Worm (Caenorhabditis elegans) whole organism, young adult: ENCODE results near the gene T12A2.3.

Source experiments
- D2030.7 ChIP-seq: fragments of 200-800 bp; sonication (Bioruptor generic); IDR thresholded peaks from 2 replicates; pipeline ENCODE4 v1.3.6; 2022; ENCODE audit warnings: missing genetic modification reagents, missing genetic modification characterization, missing compliant biosample characterization
- F49E8.2 ChIP-seq: sonication (generic microtip); optimal IDR thresholded peaks from 3 replicates; lab custom pipeline; 2017; ENCODE audit warnings: missing genetic modification characterization, mild to moderate bottlenecking, missing compliant biosample characterization, antibody characterized with exemption, moderate library complexity; ENCODE audit not compliant: insufficient read depth
- F55B11.4 ChIP-seq: sonication (generic microtip); optimal IDR thresholded peaks from 2 replicates; lab custom pipeline; 2016; ENCODE audit warnings: missing compliant biosample characterization, missing genetic modification characterization, borderline replicate concordance; ENCODE audit not compliant: insufficient read depth
- T07F8.4 ChIP-seq: sonication (generic microtip); optimal IDR thresholded peaks from 2 replicates; lab custom pipeline; 2016; ENCODE audit warnings: mild to moderate bottlenecking, missing genetic modification characterization, moderate library complexity, missing compliant biosample characterization
- T26A5.8 ChIP-seq: sonication (generic microtip); optimal IDR thresholded peaks from 2 replicates; lab custom pipeline; 2016; ENCODE audit warnings: missing genetic modification characterization, missing compliant biosample characterization
- Y56A3A.18 ChIP-seq: fragments of 200-800 bp; sonication (Bioruptor generic); IDR thresholded peaks from 2 replicates; pipeline ENCODE4 v1.3.6; 2022; ENCODE audit warnings: missing genetic modification reagents, missing genetic modification characterization, missing compliant biosample characterization
- ama-1 ChIP-seq, 3 experiments: fragments of 150-350 bp in 1 of 3; sonication (generic microtip) in 2 of 3; optimal IDR thresholded peaks; 2 replicates each; lab custom pipeline; 2014 to 2018; ENCODE audit warnings: missing biosample characterization in 2 of 3, missing genetic modification characterization in 2 of 3, missing genetic modification reagents in 2 of 3
- aptf-2 ChIP-seq: fragments of 200-800 bp; sonication (Bioruptor generic); conservative IDR thresholded peaks from 2 replicates; pipeline ENCODE4 v1.3.6; 2022; ENCODE audit warnings: missing genetic modification reagents, missing genetic modification characterization, missing compliant biosample characterization
- attf-5 ChIP-seq: fragments of 200-800 bp; sonication (Bioruptor generic); optimal IDR thresholded peaks from 2 replicates; lab custom pipeline; 2018; ENCODE audit warnings: mild to moderate bottlenecking, missing genetic modification characterization, missing compliant biosample characterization
- ceh-58 ChIP-seq: fragments of 200-800 bp; sonication (Bioruptor generic); IDR thresholded peaks from 2 replicates; pipeline ENCODE4 v1.3.6; 2022; ENCODE audit warnings: missing genetic modification characterization, missing compliant biosample characterization
- ceh-91 ChIP-seq: fragments of 200-800 bp; sonication (Bioruptor generic); IDR thresholded peaks from 2 replicates; pipeline ENCODE4 v1.3.6; 2022; ENCODE audit warnings: missing genetic modification reagents, missing genetic modification characterization, missing compliant biosample characterization
- egrh-3 ChIP-seq: fragments of 200-800 bp; sonication (Bioruptor generic); IDR thresholded peaks from 2 replicates; pipeline ENCODE4 v1.3.6; 2022; ENCODE audit warnings: missing genetic modification reagents, missing genetic modification characterization, missing compliant biosample characterization
- fkh-3 ChIP-seq: sonication (generic microtip); optimal IDR thresholded peaks from 2 replicates; lab custom pipeline; 2016; ENCODE audit warnings: mild to moderate bottlenecking, missing genetic modification characterization, missing compliant biosample characterization
- gei-17 ChIP-seq: fragments of 200-800 bp; sonication (Bioruptor generic); optimal IDR thresholded peaks from 2 replicates; lab custom pipeline; 2018; ENCODE audit warnings: mild to moderate bottlenecking, missing genetic modification characterization, missing compliant biosample characterization
- hlh-12 ChIP-seq: sonication (generic microtip); optimal IDR thresholded peaks from 2 replicates; lab custom pipeline; 2016; ENCODE audit warnings: missing genetic modification characterization, missing compliant biosample characterization
- hlh-26 ChIP-seq: fragments of 200-800 bp; sonication (Bioruptor generic); conservative IDR thresholded peaks from 2 replicates; pipeline ENCODE4 v1.3.6; 2022; ENCODE audit warnings: missing genetic modification reagents, missing genetic modification characterization, missing compliant biosample characterization
- hmg-1.2 ChIP-seq: fragments of 200-800 bp; sonication (Bioruptor generic); IDR thresholded peaks from 2 replicates; pipeline ENCODE4 v1.3.6; 2022; ENCODE audit warnings: missing genetic modification reagents, missing genetic modification characterization, missing compliant biosample characterization
- lag-1 ChIP-seq: fragments of 200-800 bp; sonication (Bioruptor generic); IDR thresholded peaks from 2 replicates; pipeline ENCODE4 v1.3.6; 2022; ENCODE audit warnings: missing genetic modification reagents, missing genetic modification characterization, missing compliant biosample characterization
- lin-40 ChIP-seq: sonication (generic microtip); optimal IDR thresholded peaks from 2 replicates; lab custom pipeline; 2016; ENCODE audit warnings: missing genetic modification characterization, mild to moderate bottlenecking, missing compliant biosample characterization, missing genotype, missing genetic modification reagents
- lin-54 ChIP-seq: fragments of 200-800 bp; sonication (Bioruptor generic); optimal IDR thresholded peaks from 2 replicates; lab custom pipeline; 2018; ENCODE audit warnings: mild to moderate bottlenecking, missing genetic modification characterization, missing compliant biosample characterization
- lsy-27 ChIP-seq: sonication (generic microtip); optimal IDR thresholded peaks from 2 replicates; lab custom pipeline; 2017; ENCODE audit warnings: missing genetic modification characterization, mild to moderate bottlenecking, missing compliant biosample characterization, antibody characterized with exemption, missing genotype, borderline replicate concordance; ENCODE audit not compliant: insufficient read depth
- madf-3 ChIP-seq: fragments of 200-800 bp; sonication (Bioruptor generic); IDR thresholded peaks from 2 replicates; pipeline ENCODE4 v1.3.6; 2022; ENCODE audit warnings: missing genetic modification reagents, missing genetic modification characterization, missing compliant biosample characterization
- madf-6 ChIP-seq: fragments of 200-800 bp; sonication (Bioruptor generic); IDR thresholded peaks from 2 replicates; pipeline ENCODE4 v1.3.6; 2022; ENCODE audit warnings: missing genetic modification reagents, missing genetic modification characterization, missing compliant biosample characterization
- nfya-1 ChIP-seq: sonication (generic microtip); optimal IDR thresholded peaks from 2 replicates; lab custom pipeline; 2017; ENCODE audit warnings: antibody characterized with exemption, missing compliant biosample characterization, missing genetic modification characterization, borderline replicate concordance; ENCODE audit not compliant: insufficient read depth
- nfya-2 ChIP-seq: fragments of 200-800 bp; sonication (Bioruptor generic); IDR thresholded peaks from 2 replicates; pipeline ENCODE4 v1.3.6; 2022; ENCODE audit warnings: missing genetic modification reagents, missing genetic modification characterization, missing compliant biosample characterization
- nhr-120 ChIP-seq: fragments of 200-800 bp; sonication (Bioruptor generic); IDR thresholded peaks from 2 replicates; pipeline ENCODE4 v1.3.6; 2022; ENCODE audit warnings: missing genetic modification characterization, missing compliant biosample characterization
- rec-8 ChIP-seq, 2 experiments: sonication (generic microtip); optimal IDR thresholded peaks; 2 replicates each; lab custom pipeline; 2016; ENCODE audit warnings: mild to moderate bottlenecking in 2 of 2, missing genetic modification characterization in 2 of 2, missing genetic modification reagents in 2 of 2, missing genotype in 2 of 2, missing biosample characterization in 1 of 2, missing compliant biosample characterization in 1 of 2, moderate library complexity in 1 of 2
- repo-1 ChIP-seq: sonication (generic microtip); optimal IDR thresholded peaks from 2 replicates; lab custom pipeline; 2017; ENCODE audit warnings: mild to moderate bottlenecking, missing genetic modification characterization, missing compliant biosample characterization
- sdz-38 ChIP-seq: sonication (generic microtip); optimal IDR thresholded peaks from 2 replicates; lab custom pipeline; 2016; ENCODE audit warnings: missing genotype, missing genetic modification characterization, missing compliant biosample characterization
- ztf-18 ChIP-seq: sonication (generic microtip); optimal IDR thresholded peaks from 2 replicates; lab custom pipeline; 2016; ENCODE audit warnings: missing genotype, mild to moderate bottlenecking, missing genetic modification characterization, missing compliant biosample characterization
- ztf-25 ChIP-seq: fragments of 200-800 bp; sonication (Bioruptor generic); IDR thresholded peaks from 2 replicates; pipeline ENCODE4 v1.3.6; 2022; ENCODE audit warnings: missing genetic modification reagents, missing genetic modification characterization, missing compliant biosample characterization
- ztf-6 ChIP-seq: fragments of 200-800 bp; sonication (Bioruptor generic); IDR thresholded peaks from 2 replicates; pipeline ENCODE4 v1.3.6; 2022; ENCODE audit warnings: missing genetic modification reagents, missing genetic modification characterization, missing compliant biosample characterization

Gene T12A2.3

ce11 chrIII:6260115-6260514 lies 19.5 kb downstream of the T12A2.3 start, which contains the start of gene srg-2:
Gene srg-2, minus strand, starts transcription at chrIII:6260215.
- TF ChIP-seq nfya-2 (GFP tag; lab: Robert Waterston, UW), result no peak
- TF ChIP-seq Y56A3A.18 (GFP tag; lab: Robert Waterston, UW), result no peak
- TF ChIP-seq ceh-91 (GFP tag; lab: Robert Waterston, UW), result no peak
- TF ChIP-seq nfya-1 (tag; lab: Kevin White, UChicago), result no peak
- no peak for TF ChIP-seq ztf-25 (GFP tag; lab: Robert Waterston, UW)

ce11 chrIII:6261985-6262384 lies 21.4 kb downstream of the T12A2.3 start, which contains the start of gene srg-4:
Gene srg-4, minus strand, starts transcription at chrIII:6262085.
- TF ChIP-seq ama-1 (optimal IDR thresholded peaks at IDR 0.05; lab: Kevin White, UChicago) (no peak), ama-1 (GFP tag; optimal IDR thresholded peaks at IDR 0.05; lab: Kevin White, UChicago) (no peak), ztf-18 (tag; lab: Kevin White, UChicago) (no peak), lin-40 (tag; lab: Kevin White, UChicago) (no peak), rec-8 (tag; optimal IDR thresholded peaks at IDR 0.05; lab: Kevin White, UChicago) (no peak), sdz-38 (tag; lab: Kevin White, UChicago) (no peak), ceh-58 (GFP tag; lab: Robert Waterston, UW) (no peak), fkh-3 (tag; lab: Kevin White, UChicago) (no peak), hlh-12 (no peak), lin-54 (no peak), attf-5 (GFP tag; lab: Kevin White, UChicago) (no peak), nfya-1 (tag; lab: Kevin White, UChicago) (no peak), repo-1 (tag; lab: Kevin White, UChicago) (no peak), lsy-27 (tag; lab: Kevin White, UChicago) (no peak), ceh-91 (GFP tag; lab: Robert Waterston, UW) (no peak), aptf-2 (GFP tag; lab: Robert Waterston, UW) (no peak)

- TF ChIP-seq T26A5.8 (no peak), gei-17 (GFP tag; lab: Kevin White, UChicago) (no peak), D2030.7 (GFP tag; lab: Robert Waterston, UW) (no peak), egrh-3 (GFP tag; lab: Robert Waterston, UW) (no peak), repo-1 (tag; lab: Kevin White, UChicago) (no peak), lsy-27 (tag; lab: Kevin White, UChicago) (no peak), madf-3 (no peak), nhr-120 (GFP tag; lab: Robert Waterston, UW) (no peak), hlh-12 (no peak), ztf-6 (GFP tag; lab: Robert Waterston, UW) (no peak), lag-1 (GFP tag; lab: Robert Waterston, UW) (no peak), nfya-2 (GFP tag; lab: Robert Waterston, UW) (no peak), F49E8.2 (no peak), T07F8.4 (tag; lab: Kevin White, UChicago) (no peak), hlh-26 (GFP tag; lab: Robert Waterston, UW) (no peak), hmg-1.2 (GFP tag; lab: Robert Waterston, UW) (no peak), sdz-38 (tag; lab: Kevin White, UChicago) (no peak)
Measured at ce11 chrIII:6264447-6264846, 23.8 kb downstream of the T12A2.3 start, which contains the start of gene srg-5. Gene srg-5, minus strand, starts transcription at chrIII:6264547.

- no peak for TF ChIP-seq gei-17 (GFP tag; lab: Kevin White, UChicago)
- no peak for TF ChIP-seq madf-6
- TF ChIP-seq F55B11.4 (tag; lab: Kevin White, UChicago), result no peak
- TF ChIP-seq, all 124 proteins: peak for 0
Measured at ce11 chrIII:6265911-6266310, 25.3 kb downstream of the T12A2.3 start, which contains the start of gene srg-6. Gene srg-6, minus strand, starts transcription at chrIII:6266011.
